Fruit fly (Drosophila melanogaster) whole organism, embryonic: ENCODE data around the gene CG31922.

Experiments
- Blimp-1 ChIP-seq: fragments of 200-800 bp; sonication (Bioruptor generic); optimal IDR thresholded peaks from 3 replicates; lab custom pipeline; 2018; ENCODE audit warnings: missing biosample characterization, missing genetic modification characterization, mild to moderate bottlenecking, moderate library complexity, missing genetic modification reagents
- C15 ChIP-seq: fragments of 200-800 bp; sonication (Bioruptor generic); IDR thresholded peaks from 3 replicates; pipeline ENCODE4 v1.3.6; 2022; ENCODE audit warnings: missing biosample characterization, missing genetic modification characterization
- CG11247 ChIP-seq: fragments of 200-800 bp; sonication (Bioruptor generic); IDR thresholded peaks from 2 replicates; pipeline ENCODE4 v1.3.6; 2022; ENCODE audit warnings: missing biosample characterization, missing genetic modification characterization
- CG11560 ChIP-seq: fragments of 200-800 bp; sonication (Bioruptor generic); IDR thresholded peaks from 3 replicates; pipeline ENCODE4 v1.3.6; 2022; ENCODE audit warnings: missing biosample characterization, missing genetic modification characterization
- CG12071 ChIP-seq: fragments of 200-800 bp; sonication (Bioruptor generic); optimal IDR thresholded peaks from 3 replicates; lab custom pipeline; 2018; ENCODE audit warnings: missing biosample characterization, mild to moderate bottlenecking, missing genetic modification characterization
- CG12219 ChIP-seq: fragments of 200-800 bp; sonication (Bioruptor generic); optimal IDR thresholded peaks from 3 replicates; lab custom pipeline; 2018; ENCODE audit warnings: missing biosample characterization, mild to moderate bottlenecking, missing genetic modification characterization
- CG12659 ChIP-seq: fragments of 200-800 bp; sonication (Bioruptor generic); optimal IDR thresholded peaks from 3 replicates; lab custom pipeline; 2017; ENCODE audit warnings: mild to moderate bottlenecking, missing biosample characterization, missing genetic modification reagents, missing genetic modification characterization
- CG17361 ChIP-seq: fragments of 200-800 bp; sonication (Bioruptor generic); IDR thresholded peaks from 3 replicates; pipeline ENCODE4 v1.3.6; 2022; ENCODE audit warnings: missing biosample characterization, missing genetic modification characterization
- CG2202 ChIP-seq: fragments of 200-800 bp; sonication (Bioruptor generic); optimal IDR thresholded peaks from 2 replicates; lab custom pipeline; 2018; ENCODE audit warnings: missing biosample characterization, mild to moderate bottlenecking, missing genetic modification characterization
- CG2712 ChIP-seq: fragments of 200-800 bp; optimal IDR thresholded peaks from 3 replicates; lab custom pipeline; 2019; ENCODE audit warnings: missing biosample characterization, mild to moderate bottlenecking, missing genetic modification characterization, moderate library complexity
- CG2875 ChIP-seq: fragments of 200-800 bp; sonication (Bioruptor generic); optimal IDR thresholded peaks from 2 replicates; lab custom pipeline; 2017; ENCODE audit warnings: missing biosample characterization, mild to moderate bottlenecking, missing genetic modification characterization, missing genetic modification reagents
- CG33557 ChIP-seq: fragments of 200-800 bp; sonication (Bioruptor generic); optimal IDR thresholded peaks from 2 replicates; lab custom pipeline; 2019; ENCODE audit warnings: missing biosample characterization, mild to moderate bottlenecking, missing genetic modification characterization, moderate library complexity
- CG4424 ChIP-seq: fragments of 200-800 bp; sonication (Bioruptor generic); optimal IDR thresholded peaks from 3 replicates; lab custom pipeline; 2016; ENCODE audit warnings: missing biosample characterization, missing genetic modification characterization
- CG6254 ChIP-seq: fragments of 200-800 bp; sonication (Bioruptor generic); optimal IDR thresholded peaks from 3 replicates; lab custom pipeline; 2017; ENCODE audit warnings: mild to moderate bottlenecking, missing biosample characterization, missing genetic modification reagents, missing genetic modification characterization
- CG6689 ChIP-seq: fragments of 200-800 bp; sonication (Bioruptor generic); IDR thresholded peaks from 2 replicates; pipeline ENCODE4 v1.3.6; 2022; ENCODE audit warnings: missing biosample characterization, missing genetic modification characterization
- CG7357 ChIP-seq: fragments of 200-800 bp; sonication (Bioruptor generic); IDR thresholded peaks from 3 replicates; pipeline ENCODE4 v1.3.6; 2022; ENCODE audit warnings: missing biosample characterization, missing genetic modification characterization
- CG7556 ChIP-seq: fragments of 200-800 bp; sonication (Bioruptor generic); optimal IDR thresholded peaks from 2 replicates; lab custom pipeline; 2017; ENCODE audit warnings: missing biosample characterization, mild to moderate bottlenecking, missing genetic modification characterization
- CG7963 ChIP-seq: fragments of 200-800 bp; sonication (Bioruptor generic); IDR thresholded peaks from 3 replicates; pipeline ENCODE4 v1.3.6; 2022; ENCODE audit warnings: missing biosample characterization, missing genetic modification characterization; ENCODE audit not compliant: partially characterized antibody
- CG8924 ChIP-seq: fragments of 200-800 bp; optimal IDR thresholded peaks from 3 replicates; lab custom pipeline; 2019; ENCODE audit warnings: missing biosample characterization, mild to moderate bottlenecking, missing genetic modification characterization, moderate library complexity
- CG9932 ChIP-seq: fragments of 200-800 bp; sonication (Bioruptor generic); IDR thresholded peaks from 2 replicates; pipeline ENCODE4 v1.3.6; 2022; ENCODE audit warnings: missing biosample characterization, missing genetic modification characterization
- CoRest ChIP-seq: fragments of 200-800 bp; sonication (Bioruptor generic); optimal IDR thresholded peaks from 3 replicates; lab custom pipeline; 2018; ENCODE audit warnings: missing biosample characterization, mild to moderate bottlenecking, missing genetic modification characterization, moderate library complexity
- D ChIP-seq, 2 experiments: fragments of 200-800 bp in 1 of 2; fragments of >200 bp in 1 of 2; sonication (Bioruptor generic) in 1 of 2; optimal IDR thresholded peaks; 2 replicates in 1 of 2; 3 replicates in 1 of 2; lab custom pipeline; 2017; ENCODE audit warnings: mild to moderate bottlenecking in 1 of 2, missing biosample characterization in 1 of 2, missing genetic modification characterization in 1 of 2, missing genetic modification reagents in 1 of 2
- Ets97D ChIP-seq: fragments of 200-800 bp; sonication (Bioruptor generic); optimal IDR thresholded peaks from 3 replicates; lab custom pipeline; 2016; ENCODE audit warnings: missing biosample characterization, missing genetic modification characterization
- HmgD ChIP-seq: fragments of 200-800 bp; sonication (Bioruptor generic); optimal IDR thresholded peaks from 3 replicates; lab custom pipeline; 2016; ENCODE audit warnings: missing biosample characterization, missing genetic modification characterization
- MESR4 ChIP-seq: fragments of 200-800 bp; sonication (Bioruptor generic); optimal IDR thresholded peaks from 2 replicates; lab custom pipeline; 2018; ENCODE audit warnings: missing biosample characterization, mild to moderate bottlenecking, missing genetic modification characterization, moderate library complexity
- Mes4 ChIP-seq: fragments of 200-800 bp; sonication (Bioruptor generic); optimal IDR thresholded peaks from 2 replicates; lab custom pipeline; 2016; ENCODE audit warnings: missing biosample characterization, missing genetic modification characterization
- Optix ChIP-seq: fragments of 200-800 bp; sonication (Bioruptor generic); IDR thresholded peaks from 3 replicates; pipeline ENCODE4 v1.3.6; 2022; ENCODE audit warnings: missing biosample characterization, missing genetic modification characterization
- Spps ChIP-seq: fragments of 200-800 bp; sonication (Bioruptor generic); optimal IDR thresholded peaks from 2 replicates; lab custom pipeline; 2018; ENCODE audit warnings: missing biosample characterization, mild to moderate bottlenecking, missing genetic modification characterization
- al ChIP-seq: fragments of 200-800 bp; sonication (Bioruptor generic); IDR thresholded peaks from 2 replicates; pipeline ENCODE4 v1.3.6; 2022; ENCODE audit warnings: missing biosample characterization, missing genetic modification characterization
- amos ChIP-seq: fragments of 200-800 bp; sonication (Bioruptor generic); IDR thresholded peaks from 2 replicates; pipeline ENCODE4 v1.3.6; 2022; ENCODE audit warnings: missing biosample characterization, missing genetic modification characterization; ENCODE audit not compliant: partially characterized antibody
- btn ChIP-seq: fragments of 200-800 bp; sonication (Bioruptor generic); optimal IDR thresholded peaks from 2 replicates; lab custom pipeline; 2016; ENCODE audit warnings: missing biosample characterization, missing genetic modification characterization
- da ChIP-seq: fragments of 200-800 bp; sonication (Bioruptor generic); optimal IDR thresholded peaks from 2 replicates; lab custom pipeline; 2016; ENCODE audit warnings: missing biosample characterization, missing genetic modification characterization
- emc ChIP-seq: fragments of 200-800 bp; sonication (Bioruptor generic); optimal IDR thresholded peaks from 2 replicates; lab custom pipeline; 2016; ENCODE audit warnings: missing biosample characterization, missing genetic modification characterization
- gce ChIP-seq: fragments of 200-800 bp; sonication (Bioruptor generic); IDR thresholded peaks from 3 replicates; pipeline ENCODE4 v1.3.6; 2022; ENCODE audit warnings: missing biosample characterization, missing genetic modification characterization
- gcm2 ChIP-seq: fragments of 200-800 bp; sonication (Bioruptor generic); optimal IDR thresholded peaks from 2 replicates; lab custom pipeline; 2016; ENCODE audit warnings: missing biosample characterization, missing genetic modification characterization
- gsb-n ChIP-seq: fragments of 200-800 bp; sonication (Bioruptor generic); optimal IDR thresholded peaks from 3 replicates; lab custom pipeline; 2018; ENCODE audit warnings: missing biosample characterization, mild to moderate bottlenecking, missing genetic modification characterization
- ind ChIP-seq: fragments of 200-800 bp; sonication (Bioruptor generic); optimal IDR thresholded peaks from 3 replicates; lab custom pipeline; 2016; ENCODE audit warnings: missing biosample characterization, missing genetic modification characterization
- ken ChIP-seq: fragments of 200-800 bp; sonication (Bioruptor generic); IDR thresholded peaks from 3 replicates; pipeline ENCODE4 v1.3.6; 2022; ENCODE audit warnings: missing biosample characterization, missing genetic modification characterization
- kni ChIP-seq: fragments of 200-800 bp; sonication (Bioruptor generic); optimal IDR thresholded peaks from 3 replicates; lab custom pipeline; 2017; ENCODE audit warnings: mild to moderate bottlenecking, missing biosample characterization, missing genetic modification reagents, missing genetic modification characterization
- lilli ChIP-seq: fragments of 200-800 bp; sonication (Bioruptor generic); optimal IDR thresholded peaks from 3 replicates; lab custom pipeline; 2016; ENCODE audit warnings: missing biosample characterization, missing genetic modification characterization
- mam ChIP-seq: fragments of 200-800 bp; sonication (Bioruptor generic); optimal IDR thresholded peaks from 3 replicates; lab custom pipeline; 2016; ENCODE audit warnings: missing biosample characterization, missing genetic modification characterization
- nmo ChIP-seq: fragments of 200-800 bp; sonication (Bioruptor generic); optimal IDR thresholded peaks from 2 replicates; lab custom pipeline; 2018; ENCODE audit warnings: missing biosample characterization, mild to moderate bottlenecking, missing genetic modification characterization, moderate library complexity
- org-1 ChIP-seq: fragments of 200-800 bp; sonication (Bioruptor generic); optimal IDR thresholded peaks from 2 replicates; lab custom pipeline; 2017; ENCODE audit warnings: missing biosample characterization, missing genetic modification characterization
- pros ChIP-seq: fragments of 200-800 bp; sonication (Bioruptor generic); optimal IDR thresholded peaks from 3 replicates; lab custom pipeline; 2019; ENCODE audit warnings: missing biosample characterization, mild to moderate bottlenecking, missing genetic modification characterization, moderate library complexity
- so ChIP-seq: fragments of 200-800 bp; sonication (Bioruptor generic); IDR thresholded peaks from 3 replicates; pipeline ENCODE4 v1.3.6; 2022; ENCODE audit warnings: missing biosample characterization, missing genetic modification characterization
- stc ChIP-seq: fragments of 200-800 bp; sonication (Bioruptor generic); IDR thresholded peaks from 2 replicates; pipeline ENCODE4 v1.3.6; 2022; ENCODE audit warnings: missing biosample characterization, missing genetic modification characterization
- tap ChIP-seq: fragments of 200-800 bp; optimal IDR thresholded peaks from 3 replicates; lab custom pipeline; 2019; ENCODE audit warnings: missing biosample characterization, mild to moderate bottlenecking, missing genetic modification characterization, moderate library complexity
- tio ChIP-seq: fragments of 200-800 bp; sonication (Bioruptor generic); optimal IDR thresholded peaks from 2 replicates; lab custom pipeline; 2017; ENCODE audit warnings: missing biosample characterization, missing genetic modification characterization, inconsistent platforms
- unpg ChIP-seq: fragments of 200-800 bp; sonication (Bioruptor generic); optimal IDR thresholded peaks from 3 replicates; lab custom pipeline; 2018; ENCODE audit warnings: missing biosample characterization, mild to moderate bottlenecking, missing genetic modification characterization, moderate library complexity
- wek ChIP-seq: fragments of 200-800 bp; sonication (Bioruptor generic); optimal IDR thresholded peaks from 3 replicates; lab custom pipeline; 2018; ENCODE audit warnings: missing biosample characterization, mild to moderate bottlenecking, missing genetic modification characterization, moderate library complexity

CG31922 gene

dm6 chr2L:1214465-1214864 is 44.5 kb downstream of the CG31922 start (continued):
- TF ChIP-seq al (GFP tag; lab: Robert Waterston, UW) (0 out of 2 replicates have a peak, but pooled peaks have one; percentile 20), Ets97D (GFP tag; lab: Kevin White, UChicago) (no peak), CG33557 (no peak), CG6689 (GFP tag; lab: Robert Waterston, UW) (peak; percentile 62), da (GFP tag; lab: Kevin White, UChicago) (no peak), CG7963 (GFP tag; lab: Robert Waterston, UW) (no peak), lilli (peak; percentile 28), gsb-n (tag; lab: Kevin White, UChicago) (peak; percentile 12), CG7556 (GFP tag; lab: Kevin White, UChicago) (peak; percentile 46), pros (GFP tag; lab: Kevin White, UChicago) (no peak), gcm2 (no peak), CG7357 (no peak), CG11560 (tag; lab: Robert Waterston, UW) (no peak), D (optimal IDR thresholded peaks at IDR 0.05; lab: Kevin White, UChicago) (no peak), D (GFP tag; optimal IDR thresholded peaks at IDR 0.05; lab: Kevin White, UChicago) (peak; percentile 7), gce (GFP tag; lab: Robert Waterston, UW) (0 out of 3 replicates have a peak, but pooled peaks have one; percentile 44), Optix (GFP tag; lab: Robert Waterston, UW) (peak; percentile 46; the same call in 1 of the 3 replicates), CG12659 (peak; percentile 11), unpg (peak; percentile 51), emc (GFP tag; lab: Kevin White, UChicago) (no peak), CG12219 (GFP tag; lab: Kevin White, UChicago) (peak; percentile 16), ken (GFP tag; lab: Robert Waterston, UW) (0 out of 3 replicates have a peak, but pooled peaks have one; percentile 46), CG2202 (no peak), CG17361 (GFP tag; lab: Robert Waterston, UW) (no peak), amos (GFP tag; lab: Robert Waterston, UW) (no peak), HmgD (GFP tag; lab: Kevin White, UChicago) (no peak), so (0 out of 3 replicates have a peak, but pooled peaks have one; percentile 22), CG2875 (GFP tag; lab: Kevin White, UChicago) (peak; percentile 7), CG9932 (GFP tag; lab: Robert Waterston, UW) (0 out of 2 replicates have a peak, but pooled peaks have one; percentile 14), Spps (tag; lab: Kevin White, UChicago) (no peak), wek (no peak), CG11247 (peak; percentile 42; the same call in 1 of the 2 replicates), Blimp-1 (GFP tag; lab: Kevin White, UChicago) (peak; percentile 53), mam (GFP tag; lab: Kevin White, UChicago) (no peak), CG8924 (peak; percentile 36), stc (GFP tag; lab: Robert Waterston, UW) (peak; percentile 18; the same call in 1 of the 2 replicates), nmo (GFP tag; lab: Kevin White, UChicago) (peak; percentile 45), org-1 (peak; percentile 18), Mes4 (GFP tag; lab: Kevin White, UChicago) (no peak), CG2712 (tag; lab: Kevin White, UChicago) (peak; percentile 58), CG12071 (no peak), CG4424 (GFP tag; lab: Kevin White, UChicago) (peak; percentile 40), CG6254 (GFP tag; lab: Kevin White, UChicago) (peak; percentile 22), tap (tag; lab: Kevin White, UChicago) (peak; percentile 20), ind (GFP tag; lab: Kevin White, UChicago) (peak; percentile 22), C15 (GFP tag; lab: Robert Waterston, UW) (0 out of 3 replicates have a peak, but pooled peaks have one; percentile 28), kni (GFP tag; lab: Kevin White, UChicago) (no peak), btn (GFP tag; lab: Kevin White, UChicago) (no peak), tio (GFP tag; lab: Kevin White, UChicago) (no peak), CoRest (tag; lab: Kevin White, UChicago) (peak; percentile 32), MESR4 (GFP tag; lab: Kevin White, UChicago) (no peak)
